Worm (Caenorhabditis elegans): Measurements from ENCODE around the gene srsx-38.

- no peak for TF ChIP-seq him-1 (tag; optimal IDR thresholded peaks at IDR 0.05)
- no peak for TF ChIP-seq dao-5 (tag; optimal IDR thresholded peaks at IDR 0.05)
Observed at ce11 chrV:15824866-15825265, 17.5 kb upstream of the srsx-38 start, which contains the start of gene srbc-50.
